Worm (Caenorhabditis elegans): ENCODE data around the gene D2062.4.

D2062.4 gene

DNA sequence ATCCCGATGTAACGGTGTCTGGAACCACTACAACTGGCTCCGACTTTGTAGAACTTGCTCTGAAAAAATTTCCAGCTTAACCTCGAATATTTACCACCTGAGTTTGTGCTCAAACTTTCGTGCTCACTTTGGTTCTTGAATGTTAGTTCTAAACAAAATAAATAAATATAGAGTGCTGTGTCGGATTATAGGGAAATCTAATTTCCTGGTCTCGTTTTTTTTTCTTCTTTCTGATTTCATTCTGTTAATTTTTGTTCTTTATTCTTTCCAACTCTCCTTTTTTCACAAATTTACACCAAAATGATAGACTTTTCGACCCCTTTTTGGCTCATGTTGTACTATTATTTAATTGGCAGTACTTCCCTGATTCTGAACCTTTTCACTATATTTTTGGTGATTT, 6.1 kb downstream of the D2062.4 start, which contains the start of gene sri-37:
Gene sri-37 (plus strand): TSS at position 301 of the 400 bp plus-strand sequence.
- TF ChIP-seq tra-1 (GFP tag; IDR thresholded peaks at IDR 0.05) (no peak), ceh-62 (tag; optimal IDR thresholded peaks at IDR 0.05) (no peak), lin-38 (GFP tag; IDR thresholded peaks at IDR 0.05) (no peak), Y105C5A.15 (GFP tag; IDR thresholded peaks at IDR 0.05) (no peak), unc-39 (tag; optimal IDR thresholded peaks at IDR 0.05) (no peak), snpc-4 (tag; optimal IDR thresholded peaks at IDR 0.05) (no peak), skn-1 (tag; optimal IDR thresholded peaks at IDR 0.05) (no peak), T20F7.1 (GFP tag; optimal IDR thresholded peaks at IDR 0.05) (no peak), duxl-1 (tag; optimal IDR thresholded peaks at IDR 0.05; ENCODE audit: poor library complexity) (no peak), nhr-25 (tag; optimal IDR thresholded peaks at IDR 0.05; ENCODE audit: borderline replicate concordance, insufficient read depth) (no peak), ceh-20 (GFP tag; IDR thresholded peaks at IDR 0.05) (no peak), aly-2 (tag; optimal IDR thresholded peaks at IDR 0.05) (no peak), spr-3 (GFP tag; optimal IDR thresholded peaks at IDR 0.05) (no peak), mdl-1 (tag; optimal IDR thresholded peaks at IDR 0.05) (no peak), nhr-111 (GFP tag; optimal IDR thresholded peaks at IDR 0.05) (no peak), hlh-11 (tag; optimal IDR thresholded peaks at IDR 0.05) (no peak), zag-1 (tag; optimal IDR thresholded peaks at IDR 0.05) (no peak), nhr-77 (tag; optimal IDR thresholded peaks at IDR 0.05) (no peak)

- TF ChIP-seq aha-1 (tag) = no peak
- TF ChIP-seq ztf-7 (tag; optimal IDR thresholded peaks at IDR 0.05) = no peak
- TF ChIP-seq fos-1 (tag; optimal IDR thresholded peaks at IDR 0.05) = no peak
- no peak for TF ChIP-seq dmd-9 (GFP tag; IDR thresholded peaks at IDR 0.05)
- TF ChIP-seq nhr-237 (tag; optimal IDR thresholded peaks at IDR 0.05) = no peak
- TF ChIP-seq Y105C5A.15 (GFP tag; IDR thresholded peaks at IDR 0.05) = no peak
- TF ChIP-seq php-3 (GFP tag; IDR thresholded peaks at IDR 0.05) = no peak
- no peak for TF ChIP-seq Y48G9A.11 (GFP tag; IDR thresholded peaks at IDR 0.05)
- TF ChIP-seq daf-19 (GFP tag; conservative IDR thresholded peaks at IDR 0.05) = no peak
- TF ChIP-seq daf-16 (GFP tag; optimal IDR thresholded peaks at IDR 0.05) = no peak
- no peak for TF ChIP-seq daf-16 (tag; optimal IDR thresholded peaks at IDR 0.05)
Observed at ce11 chrII:2631169-2631568, 8.0 kb downstream of the D2062.4 start, which contains the start of gene D2062.1. TSS of gene D2062.1 (plus strand) at chrII:2631469.

ce11 chrII:2637359-2637758, 14.2 kb downstream of the D2062.4 start, which contains the start of gene F22E5.21:
TSS of gene F22E5.21 (minus strand) at chrII:2637459.
- no peak for TF ChIP-seq ces-1 (GFP tag; optimal IDR thresholded peaks at IDR 0.05)
- no peak for TF ChIP-seq gei-8 (GFP tag; optimal IDR thresholded peaks at IDR 0.05)
- TF ChIP-seq lin-39 (tag; optimal IDR thresholded peaks at IDR 0.05) = no peak
- no peak for TF ChIP-seq aly-2 (tag; optimal IDR thresholded peaks at IDR 0.05)
- no peak for TF ChIP-seq nhr-41 (GFP tag; IDR thresholded peaks at IDR 0.05)
- TF ChIP-seq ama-1 (optimal IDR thresholded peaks at IDR 0.05) = no peak
- no peak for TF ChIP-seq ceh-20 (GFP tag; IDR thresholded peaks at IDR 0.05)
- TF ChIP-seq ZK337.2 (GFP tag; IDR thresholded peaks at IDR 0.05) = no peak
- no peak for TF ChIP-seq F10B5.3 (tag; optimal IDR thresholded peaks at IDR 0.05)

DNA sequence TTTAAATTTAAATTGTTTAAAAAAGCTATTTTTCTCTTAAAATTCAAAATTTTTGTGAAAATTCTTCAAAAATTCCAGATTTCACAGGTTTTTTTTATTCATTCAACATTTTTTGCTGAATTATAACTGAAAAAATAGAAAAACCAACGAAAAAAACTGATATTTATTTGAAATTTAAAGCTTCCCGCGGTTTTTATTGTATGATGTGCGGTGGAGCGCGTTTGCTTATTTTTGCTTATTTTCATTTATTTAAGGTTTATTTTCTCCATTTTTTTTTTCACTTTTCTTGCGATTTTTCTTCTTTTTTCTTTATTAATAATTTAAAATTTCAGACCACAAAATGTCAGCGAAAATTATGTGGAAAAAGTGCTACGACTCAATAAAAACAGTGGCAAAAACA, 14.9 kb downstream of the D2062.4 start, which contains the start of gene F22E5.9:
Gene F22E5.9 (plus strand): TSS at position 327 of the 400 bp plus-strand sequence.
- TF ChIP-seq lin-38 (GFP tag; IDR thresholded peaks at IDR 0.05) (peak; percentile 89), dpl-1 (GFP tag; optimal IDR thresholded peaks at IDR 0.05) (peak; percentile 86), ztf-7 (tag; optimal IDR thresholded peaks at IDR 0.05) (no peak), fkh-10 (GFP tag; optimal IDR thresholded peaks at IDR 0.05) (no peak)
